Fruit fly (Drosophila melanogaster) whole organism, embryonic: ENCODE data around the gene APC4.
A peak's percentile ranks its signal among the peaks of the same experiment; 100 is the strongest.

Experiments
- Asciz ChIP-seq: fragments of 200-800 bp; sonication (Bioruptor generic); optimal IDR thresholded peaks from 2 replicates; lab custom pipeline; 2017; ENCODE audit warnings: missing biosample characterization, mild to moderate bottlenecking, missing genetic modification characterization, missing genetic modification reagents
- Awh ChIP-seq: fragments of 200-800 bp; sonication (Bioruptor generic); IDR thresholded peaks from 2 replicates; pipeline ENCODE4, ENCODE4 v1.3.6; 2022; ENCODE audit warnings: missing biosample characterization, missing genetic modification characterization
- B-H1 ChIP-seq: fragments of 200-800 bp; sonication (Bioruptor generic); IDR thresholded peaks from 3 replicates; pipeline ENCODE4 v1.3.6; 2022; ENCODE audit warnings: missing biosample characterization, missing genetic modification characterization
- CG10565 ChIP-seq: fragments of 200-800 bp; sonication (Bioruptor generic); optimal IDR thresholded peaks from 3 replicates; lab custom pipeline; 2016; ENCODE audit warnings: missing biosample characterization, mild to moderate bottlenecking, missing genetic modification characterization
- CG10959 ChIP-seq: fragments of 200-800 bp; sonication (Bioruptor generic); IDR thresholded peaks from 2 replicates; pipeline ENCODE4 v1.3.6; 2022; ENCODE audit warnings: missing biosample characterization, missing genetic modification characterization
- CG11398 ChIP-seq: fragments of 200-800 bp; sonication (Bioruptor generic); optimal IDR thresholded peaks from 2 replicates; lab custom pipeline; 2016; ENCODE audit warnings: missing biosample characterization, missing genetic modification characterization
- CG11695 ChIP-seq: fragments of 200-800 bp; sonication (Bioruptor generic); IDR thresholded peaks from 3 replicates; pipeline ENCODE4 v1.3.6; 2022; ENCODE audit warnings: missing biosample characterization, missing genetic modification characterization
- CG12236 ChIP-seq: fragments of 200-800 bp; sonication (Bioruptor generic); optimal IDR thresholded peaks from 2 replicates; lab custom pipeline; 2016; ENCODE audit warnings: missing biosample characterization, missing genetic modification characterization
- CG1233 ChIP-seq: fragments of 200-800 bp; sonication (Bioruptor generic); optimal IDR thresholded peaks from 4 replicates; lab custom pipeline; 2018; ENCODE audit warnings: missing biosample characterization, mild to moderate bottlenecking, missing genetic modification characterization
- CG14667 ChIP-seq: fragments of 200-800 bp; sonication (Bioruptor generic); IDR thresholded peaks from 2 replicates; pipeline ENCODE4 v1.3.6; 2022; ENCODE audit warnings: missing biosample characterization, missing genetic modification characterization
- CG17802 ChIP-seq: fragments of 200-800 bp; sonication (Bioruptor generic); optimal IDR thresholded peaks from 2 replicates; lab custom pipeline; 2018; ENCODE audit warnings: missing biosample characterization, mild to moderate bottlenecking, missing genetic modification characterization, moderate library complexity
- CG18764 ChIP-seq: fragments of 200-800 bp; sonication (Bioruptor generic); optimal IDR thresholded peaks from 3 replicates; lab custom pipeline; 2016; ENCODE audit warnings: missing biosample characterization, missing genetic modification characterization
- CG3065 ChIP-seq: fragments of 200-800 bp; sonication (Bioruptor generic); optimal IDR thresholded peaks from 2 replicates; lab custom pipeline; 2016; ENCODE audit warnings: missing biosample characterization, missing genetic modification characterization
- CG31224 ChIP-seq: fragments of 200-800 bp; sonication (Bioruptor generic); IDR thresholded peaks from 2 replicates; pipeline ENCODE4 v1.3.6; 2022; ENCODE audit warnings: missing biosample characterization, missing genetic modification characterization
- CG32532 ChIP-seq: fragments of 200-800 bp; sonication (Bioruptor generic); IDR thresholded peaks from 2 replicates; pipeline ENCODE4 v1.3.6; 2022; ENCODE audit warnings: missing biosample characterization, missing genetic modification characterization
- CG32772 ChIP-seq: fragments of 200-800 bp; sonication (Bioruptor generic); IDR thresholded peaks from 2 replicates; pipeline ENCODE4 v1.3.6; 2022; ENCODE audit warnings: missing biosample characterization, missing genetic modification characterization
- CG3281 ChIP-seq: fragments of 200-800 bp; sonication (Bioruptor generic); optimal IDR thresholded peaks from 3 replicates; lab custom pipeline; 2017; ENCODE audit warnings: missing biosample characterization, mild to moderate bottlenecking, missing genetic modification characterization
- CG6683 ChIP-seq: fragments of 200-800 bp; sonication (Bioruptor generic); optimal IDR thresholded peaks from 2 replicates; lab custom pipeline; 2017; ENCODE audit warnings: missing biosample characterization, mild to moderate bottlenecking, missing genetic modification characterization, missing genetic modification reagents
- CG6765 ChIP-seq: fragments of 200-800 bp; sonication (Bioruptor generic); optimal IDR thresholded peaks from 3 replicates; lab custom pipeline; 2017; ENCODE audit warnings: missing biosample characterization, mild to moderate bottlenecking, missing genetic modification characterization
- CG7372 ChIP-seq: fragments of 200-800 bp; sonication (Bioruptor generic); IDR thresholded peaks from 2 replicates; pipeline ENCODE4 v1.3.6; 2022; ENCODE audit warnings: missing biosample characterization, missing genetic modification characterization
- CG7556 ChIP-seq: fragments of 200-800 bp; sonication (Bioruptor generic); optimal IDR thresholded peaks from 2 replicates; lab custom pipeline; 2017; ENCODE audit warnings: missing biosample characterization, mild to moderate bottlenecking, missing genetic modification characterization
- CG8765 ChIP-seq: fragments of 200-800 bp; sonication (Bioruptor generic); IDR thresholded peaks from 2 replicates; pipeline ENCODE4 v1.3.6; 2022; ENCODE audit warnings: missing biosample characterization, missing genetic modification characterization
- Dad ChIP-seq: fragments of 200-800 bp; sonication (Bioruptor generic); optimal IDR thresholded peaks from 3 replicates; lab custom pipeline; 2016; ENCODE audit warnings: missing biosample characterization, missing genetic modification characterization
- Deaf1 ChIP-seq: fragments of 200-800 bp; optimal IDR thresholded peaks from 3 replicates; lab custom pipeline; 2019; ENCODE audit warnings: missing biosample characterization, mild to moderate bottlenecking, missing genetic modification characterization, moderate library complexity
- Gug ChIP-seq: fragments of 200-800 bp; sonication (Bioruptor generic); IDR thresholded peaks from 4 replicates; pipeline ENCODE4 v1.3.6; 2022; ENCODE audit warnings: missing biosample characterization, missing genetic modification characterization
- Hmx ChIP-seq: fragments of 200-800 bp; sonication (Bioruptor generic); optimal IDR thresholded peaks from 2 replicates; lab custom pipeline; 2016; ENCODE audit warnings: missing biosample characterization, missing genetic modification characterization
- Hr78 ChIP-seq, 2 experiments: fragments of 200-800 bp in 1 of 2; fragments of >200 bp in 1 of 2; sonication (Bioruptor generic) in 1 of 2; optimal IDR thresholded peaks; 2 replicates each; lab custom pipeline; 2017 to 2019; ENCODE audit warnings: missing biosample characterization in 2 of 2, missing genetic modification characterization in 2 of 2, mild to moderate bottlenecking in 1 of 2, moderate library complexity in 1 of 2
- Lhr ChIP-seq: fragments of 200-800 bp; sonication (Bioruptor generic); optimal IDR thresholded peaks from 3 replicates; lab custom pipeline; 2017; ENCODE audit warnings: mild to moderate bottlenecking, missing biosample characterization, missing genetic modification reagents, missing genetic modification characterization
- Med ChIP-seq: fragments of 200-800 bp; sonication (Bioruptor generic); peaks from one replicate; lab custom pipeline; 2016; ENCODE audit warnings: missing biosample characterization, missing genetic modification characterization, mild to moderate bottlenecking, inconsistent platforms, moderate library complexity
- Opbp ChIP-seq: fragments of 200-800 bp; sonication (Bioruptor generic); IDR thresholded peaks from 3 replicates; pipeline ENCODE4 v1.3.6; 2022; ENCODE audit warnings: missing biosample characterization, missing genetic modification characterization; ENCODE audit not compliant: partially characterized antibody
- Ptx1 ChIP-seq: fragments of 200-800 bp; sonication (Bioruptor generic); IDR thresholded peaks from 2 replicates; pipeline ENCODE4 v1.3.6; 2022; ENCODE audit warnings: missing biosample characterization, missing genetic modification characterization
- Usf ChIP-seq: fragments of 200-800 bp; sonication (Bioruptor generic); optimal IDR thresholded peaks from 2 replicates; lab custom pipeline; 2017; ENCODE audit warnings: missing genotype, missing biosample characterization, missing genetic modification characterization
- Xbp1 ChIP-seq: fragments of 200-800 bp; sonication (Bioruptor generic); optimal IDR thresholded peaks from 3 replicates; lab custom pipeline; 2016; ENCODE audit warnings: missing biosample characterization, mild to moderate bottlenecking, missing genetic modification characterization
- aop ChIP-seq: fragments of 200-800 bp; sonication (Bioruptor generic); IDR thresholded peaks from 2 replicates; pipeline ENCODE4 v1.3.6; 2022; ENCODE audit warnings: missing biosample characterization, missing genetic modification characterization
- ash1 ChIP-seq: fragments of 200-800 bp; sonication (Bioruptor generic); optimal IDR thresholded peaks from 2 replicates; lab custom pipeline; 2018; ENCODE audit warnings: missing biosample characterization, mild to moderate bottlenecking, missing genetic modification characterization
- chif ChIP-seq, 2 experiments: fragments of 200-800 bp; sonication (Bioruptor generic); optimal IDR thresholded peaks; 3 replicates each; lab custom pipeline; 2016; ENCODE audit warnings: missing biosample characterization in 2 of 2, missing genetic modification characterization in 2 of 2
- chm ChIP-seq: fragments of 200-800 bp; sonication (Bioruptor generic); IDR thresholded peaks from 2 replicates; pipeline ENCODE4 v1.3.6; 2022; ENCODE audit warnings: missing biosample characterization, missing genetic modification characterization
- disco-r ChIP-seq: fragments of 200-800 bp; sonication (Bioruptor generic); optimal IDR thresholded peaks from 2 replicates; lab custom pipeline; 2016; ENCODE audit warnings: missing biosample characterization, missing genetic modification characterization
- dmrt11E ChIP-seq: fragments of 200-800 bp; sonication (Bioruptor generic); optimal IDR thresholded peaks from 3 replicates; lab custom pipeline; 2018; ENCODE audit warnings: missing biosample characterization, mild to moderate bottlenecking, missing genetic modification characterization, moderate library complexity
- ewg ChIP-seq: fragments of 200-800 bp; sonication (Bioruptor generic); optimal IDR thresholded peaks from 3 replicates; lab custom pipeline; 2017; ENCODE audit warnings: mild to moderate bottlenecking, missing biosample characterization, missing genetic modification reagents, missing genetic modification characterization
- gfzf ChIP-seq: fragments of 200-800 bp; sonication (Bioruptor generic); optimal IDR thresholded peaks from 2 replicates; lab custom pipeline; 2016; ENCODE audit warnings: missing biosample characterization, mild to moderate bottlenecking, missing genetic modification characterization, moderate library complexity
- hb ChIP-seq: fragments of 200-800 bp; sonication (Bioruptor generic); IDR thresholded peaks from 3 replicates; pipeline ENCODE4 v1.3.6; 2022; ENCODE audit warnings: missing biosample characterization, missing genetic modification characterization; ENCODE audit not compliant: partially characterized antibody
- ken ChIP-seq: fragments of 200-800 bp; sonication (Bioruptor generic); IDR thresholded peaks from 3 replicates; pipeline ENCODE4 v1.3.6; 2022; ENCODE audit warnings: missing biosample characterization, missing genetic modification characterization
- kni ChIP-seq: fragments of 200-800 bp; sonication (Bioruptor generic); optimal IDR thresholded peaks from 3 replicates; lab custom pipeline; 2017; ENCODE audit warnings: mild to moderate bottlenecking, missing biosample characterization, missing genetic modification reagents, missing genetic modification characterization
- mam ChIP-seq: fragments of 200-800 bp; sonication (Bioruptor generic); optimal IDR thresholded peaks from 3 replicates; lab custom pipeline; 2016; ENCODE audit warnings: missing biosample characterization, missing genetic modification characterization
- nerfin-1 ChIP-seq: fragments of 200-800 bp; sonication (Bioruptor generic); optimal IDR thresholded peaks from 3 replicates; lab custom pipeline; 2019; ENCODE audit warnings: missing biosample characterization, mild to moderate bottlenecking, missing genetic modification characterization, moderate library complexity
- pnt ChIP-seq: fragments of 200-800 bp; sonication (Bioruptor generic); optimal IDR thresholded peaks from 3 replicates; lab custom pipeline; 2016; ENCODE audit warnings: missing biosample characterization, missing genetic modification characterization
- sc ChIP-seq, 3 experiments: fragments of >200 bp in 2 of 3; fragments of 200-800 bp in 1 of 3; sonication (Bioruptor generic) in 1 of 3; optimal IDR thresholded peaks; 2 replicates in 2 of 3; 3 replicates in 1 of 3; lab custom pipeline; 2017; ENCODE audit warnings: mild to moderate bottlenecking in 1 of 3, missing biosample characterization in 1 of 3, missing genetic modification characterization in 1 of 3, missing genetic modification reagents in 1 of 3
- scrt ChIP-seq: fragments of 200-800 bp; sonication (Bioruptor generic); optimal IDR thresholded peaks from 2 replicates; lab custom pipeline; 2018; ENCODE audit warnings: missing biosample characterization, mild to moderate bottlenecking, missing genetic modification characterization, moderate library complexity
- seq ChIP-seq: fragments of 200-800 bp; sonication (Bioruptor generic); IDR thresholded peaks from 2 replicates; pipeline ENCODE4 v1.3.6; 2022; ENCODE audit warnings: missing biosample characterization, missing genetic modification characterization

The APC4 gene

dm6 chrX:9042457-9043045 is 40.2 kb upstream of the APC4 start (continued):
- 0 out of 2 replicates have a peak, but pooled peaks have one; percentile 33 for TF ChIP-seq Ptx1 (GFP tag; lab: Robert Waterston, UW)
- TF ChIP-seq CG31224 (GFP tag; lab: Robert Waterston, UW): 0 out of 2 replicates have a peak, but pooled peaks have one; percentile 22
- TF ChIP-seq scrt: no peak
- no peak for TF ChIP-seq CG17802 (tag; lab: Kevin White, UChicago)
- peak; percentile 5 for TF ChIP-seq nerfin-1
- TF ChIP-seq Xbp1 (GFP tag; lab: Kevin White, UChicago): peak; percentile 5
- TF ChIP-seq Dad (GFP tag; lab: Kevin White, UChicago): no peak
- TF ChIP-seq CG6765: no peak
- TF ChIP-seq CG1233 (GFP tag; lab: Kevin White, UChicago): no peak
- no peak for TF ChIP-seq CG18764 (GFP tag; lab: Kevin White, UChicago)
- no peak for TF ChIP-seq Asciz (GFP tag; lab: Kevin White, UChicago)
- no peak for TF ChIP-seq chm
- no peak for TF ChIP-seq Usf (GFP tag; lab: Kevin White, UChicago)
- no peak for TF ChIP-seq disco-r (GFP tag; lab: Kevin White, UChicago)
- no peak for TF ChIP-seq CG7556 (GFP tag; lab: Kevin White, UChicago)
- TF ChIP-seq mam: no peak
- TF ChIP-seq Deaf1: no peak
- no peak for TF ChIP-seq CG10959 (GFP tag; lab: Robert Waterston, UW)
- TF ChIP-seq sc (optimal IDR thresholded peaks at IDR 0.05; lab: Kevin White, UChicago): no peak
- TF ChIP-seq sc (GFP tag; optimal IDR thresholded peaks at IDR 0.05; lab: Kevin White, UChicago): no peak
- TF ChIP-seq dmrt11E (tag; lab: Kevin White, UChicago): peak; percentile 32
- TF ChIP-seq ken: no peak
- no peak for TF ChIP-seq pnt (GFP tag; lab: Kevin White, UChicago)
- TF ChIP-seq aop (GFP tag; lab: Robert Waterston, UW): no peak
- no peak for TF ChIP-seq CG6683 (GFP tag; lab: Kevin White, UChicago)
- no peak for TF ChIP-seq CG3281 (GFP tag; lab: Kevin White, UChicago)
- TF ChIP-seq B-H1 (GFP tag; lab: Robert Waterston, UW): no peak; the same call in 2 of the 3 replicates
- no peak for TF ChIP-seq CG14667 (GFP tag; lab: Robert Waterston, UW)
- TF ChIP-seq CG32772 (GFP tag; lab: Robert Waterston, UW): no peak
- TF ChIP-seq seq (GFP tag; lab: Robert Waterston, UW): no peak
- 0 out of 3 replicates have a peak, but pooled peaks have one; percentile 16 for TF ChIP-seq CG11695 (GFP tag; lab: Robert Waterston, UW)
- TF ChIP-seq Gug: no peak
- TF ChIP-seq Med (GFP tag; lab: Kevin White, UChicago): peak; percentile 85
- TF ChIP-seq Hmx (GFP tag; lab: Kevin White, UChicago): no peak
- TF ChIP-seq CG12236 (GFP tag; lab: Kevin White, UChicago): no peak
- TF ChIP-seq gfzf (GFP tag; lab: Kevin White, UChicago): no peak
- TF ChIP-seq ash1: no peak
- TF ChIP-seq Awh: no peak
- no peak for TF ChIP-seq chif (GFP tag; optimal IDR thresholded peaks at IDR 0.05; lab: Kevin White, UChicago)
- TF ChIP-seq ewg (GFP tag; lab: Kevin White, UChicago): no peak
- no peak for TF ChIP-seq CG10565 (GFP tag; lab: Kevin White, UChicago)
- no peak for TF ChIP-seq CG11398 (GFP tag; lab: Kevin White, UChicago)
- TF ChIP-seq CG8765 (GFP tag; lab: Robert Waterston, UW): no peak
- no peak for TF ChIP-seq CG7372 (GFP tag; lab: Robert Waterston, UW)
- no peak for TF ChIP-seq Hr78 (GFP tag; optimal IDR thresholded peaks at IDR 0.05; lab: Kevin White, UChicago)
- no peak for TF ChIP-seq CG32532 (GFP tag; lab: Robert Waterston, UW)
- peak; percentile 34 for TF ChIP-seq kni (GFP tag; lab: Kevin White, UChicago)
- no peak for TF ChIP-seq hb (GFP tag; lab: Robert Waterston, UW)
- no peak; the same call in 2 of the 3 replicates for TF ChIP-seq Opbp (GFP tag; lab: Robert Waterston, UW)
- no peak for TF ChIP-seq Lhr (GFP tag; lab: Kevin White, UChicago)
- no peak for TF ChIP-seq CG3065
